Worm (Caenorhabditis elegans) whole organism, L2 larva: ENCODE data around the gene nhr-61.

Experiments
- C34F6.9 ChIP-seq: fragments of 150-350 bp; optimal IDR thresholded peaks from 2 replicates; lab custom pipeline; 2014; ENCODE audit warnings: missing biosample characterization, missing genetic modification characterization
- F13H6.1 ChIP-seq: sonication (generic microtip); optimal IDR thresholded peaks from 2 replicates; lab custom pipeline; 2016; ENCODE audit warnings: missing genetic modification characterization, missing compliant biosample characterization
- ZK546.5 ChIP-seq: sonication (generic microtip); optimal IDR thresholded peaks from 2 replicates; lab custom pipeline; 2017; ENCODE audit warnings: missing biosample characterization, missing genetic modification characterization
- alr-1 ChIP-seq: fragments of 150-350 bp; optimal IDR thresholded peaks from 2 replicates; lab custom pipeline; 2014; ENCODE audit warnings: missing biosample characterization, missing genetic modification characterization
- aly-2 ChIP-seq: fragments of 150-350 bp; optimal IDR thresholded peaks from 2 replicates; lab custom pipeline; 2014; ENCODE audit warnings: missing biosample characterization, missing genetic modification characterization
- ama-1 ChIP-seq: fragments of 150-350 bp; optimal IDR thresholded peaks from 2 replicates; lab custom pipeline; 2018; ENCODE audit warnings: inconsistent platforms
- blmp-1 ChIP-seq: sonication (generic microtip); optimal IDR thresholded peaks from 2 replicates; lab custom pipeline; 2017; ENCODE audit warnings: missing genetic modification characterization, mild to moderate bottlenecking, missing compliant biosample characterization, antibody characterized with exemption, moderate library complexity; ENCODE audit not compliant: insufficient read depth
- ceh-16 ChIP-seq: fragments of 150-350 bp; optimal IDR thresholded peaks from 2 replicates; lab custom pipeline; 2014; ENCODE audit warnings: missing biosample characterization, missing genetic modification characterization
- crh-2 ChIP-seq: sonication (generic microtip); optimal IDR thresholded peaks from 2 replicates; lab custom pipeline; 2017; ENCODE audit warnings: missing biosample characterization, missing genetic modification characterization
- dmd-4 ChIP-seq: sonication (generic microtip); optimal IDR thresholded peaks from 2 replicates; lab custom pipeline; 2017; ENCODE audit warnings: missing biosample characterization, missing genetic modification characterization
- egl-27 ChIP-seq: sonication (generic microtip); optimal IDR thresholded peaks from 3 replicates; lab custom pipeline; 2017; ENCODE audit warnings: missing biosample characterization, missing genetic modification reagents, missing genetic modification characterization
- elt-1 ChIP-seq: fragments of 150-350 bp; optimal IDR thresholded peaks from 2 replicates; lab custom pipeline; 2014; ENCODE audit warnings: missing biosample characterization, missing genetic modification characterization
- elt-3 ChIP-seq: sonication (generic microtip); optimal IDR thresholded peaks from 2 replicates; lab custom pipeline; 2017; ENCODE audit warnings: missing biosample characterization, missing genetic modification characterization
- fos-1 ChIP-seq: fragments of 150-350 bp; optimal IDR thresholded peaks from 2 replicates; lab custom pipeline; 2014; ENCODE audit warnings: missing biosample characterization, missing genetic modification characterization
- gmeb-1 ChIP-seq: fragments of 150-350 bp; optimal IDR thresholded peaks from 2 replicates; lab custom pipeline; 2014; ENCODE audit warnings: missing biosample characterization, missing genetic modification characterization
- lin-11 ChIP-seq: fragments of 150-350 bp; sonication (generic microtip); optimal IDR thresholded peaks from 2 replicates; lab custom pipeline; 2014; ENCODE audit warnings: missing biosample characterization, missing genetic modification characterization, inconsistent platforms, mixed read lengths
- lin-13 ChIP-seq: fragments of 150-350 bp; optimal IDR thresholded peaks from 2 replicates; lab custom pipeline; 2014; ENCODE audit warnings: missing biosample characterization, missing genetic modification reagents, missing genetic modification characterization
- lsy-2 ChIP-seq, 2 experiments: fragments of 150-350 bp in 1 of 2; sonication (generic microtip) in 1 of 2; optimal IDR thresholded peaks; 2 replicates each; lab custom pipeline; 2014 to 2017; ENCODE audit warnings: missing biosample characterization in 2 of 2, missing genetic modification characterization in 2 of 2
- mab-5 ChIP-seq: fragments of 150-350 bp; optimal IDR thresholded peaks from 2 replicates; lab custom pipeline; 2014; ENCODE audit warnings: missing biosample characterization, missing genetic modification characterization
- mbf-1 ChIP-seq: sonication (generic microtip); optimal IDR thresholded peaks from 2 replicates; lab custom pipeline; 2017; ENCODE audit warnings: missing biosample characterization, missing genetic modification characterization
- mdl-1 ChIP-seq, 2 experiments: fragments of 150-350 bp in 1 of 2; sonication (generic microtip) in 1 of 2; optimal IDR thresholded peaks; 2 replicates each; lab custom pipeline; 2017; ENCODE audit warnings: missing biosample characterization in 2 of 2, missing genetic modification characterization in 2 of 2
- nhr-11 ChIP-seq: fragments of 150-350 bp; optimal IDR thresholded peaks from 2 replicates; lab custom pipeline; 2014; ENCODE audit warnings: missing biosample characterization, missing genetic modification characterization
- nhr-12 ChIP-seq: fragments of 150-350 bp; optimal IDR thresholded peaks from 2 replicates; lab custom pipeline; 2014; ENCODE audit warnings: missing biosample characterization, missing genetic modification characterization
- nhr-129 ChIP-seq: fragments of 150-350 bp; optimal IDR thresholded peaks from 2 replicates; lab custom pipeline; 2014; ENCODE audit warnings: missing biosample characterization, missing genetic modification characterization
- nhr-21 ChIP-seq: fragments of 150-350 bp; optimal IDR thresholded peaks from 2 replicates; lab custom pipeline; 2014; ENCODE audit warnings: missing biosample characterization, missing genetic modification characterization
- nhr-237 ChIP-seq: fragments of 150-350 bp; optimal IDR thresholded peaks from 2 replicates; lab custom pipeline; 2014; ENCODE audit warnings: missing biosample characterization, missing genetic modification characterization
- nhr-25 ChIP-seq: fragments of 150-350 bp; sonication (generic microtip); optimal IDR thresholded peaks from 3 replicates; lab custom pipeline; 2014; ENCODE audit warnings: missing biosample characterization, missing genetic modification characterization
- nhr-6 ChIP-seq: fragments of 150-350 bp; optimal IDR thresholded peaks from 2 replicates; lab custom pipeline; 2014; ENCODE audit warnings: missing biosample characterization, missing genetic modification characterization
- sem-4 ChIP-seq: fragments of 150-350 bp; optimal IDR thresholded peaks from 2 replicates; lab custom pipeline; 2014; ENCODE audit warnings: missing biosample characterization, missing genetic modification reagents, missing genetic modification characterization
- sma-3 ChIP-seq: sonication (generic microtip); optimal IDR thresholded peaks from 2 replicates; lab custom pipeline; 2016; ENCODE audit warnings: missing genetic modification reagents, missing genetic modification characterization, missing compliant biosample characterization
- sma-9 ChIP-seq, 2 experiments: fragments of 150-350 bp in 1 of 2; sonication (generic microtip) in 1 of 2; optimal IDR thresholded peaks; 2 replicates each; lab custom pipeline; 2014 to 2016; ENCODE audit warnings: missing genetic modification characterization in 2 of 2, mild to moderate bottlenecking in 1 of 2, missing biosample characterization in 1 of 2, missing compliant biosample characterization in 1 of 2, missing genetic modification reagents in 1 of 2, moderate library complexity in 1 of 2
- snpc-4 ChIP-seq: fragments of 150-350 bp; optimal IDR thresholded peaks from 2 replicates; lab custom pipeline; 2014; ENCODE audit warnings: missing biosample characterization, missing genetic modification characterization
- unc-55 ChIP-seq: fragments of 150-350 bp; sonication (generic microtip); optimal IDR thresholded peaks from 3 replicates; lab custom pipeline; 2014; ENCODE audit warnings: missing biosample characterization, missing genetic modification reagents, missing genetic modification characterization
- zag-1 ChIP-seq: fragments of 150-350 bp; optimal IDR thresholded peaks from 2 replicates; lab custom pipeline; 2014; ENCODE audit warnings: missing biosample characterization, missing genetic modification characterization
- ztf-4 ChIP-seq: fragments of 150-350 bp; optimal IDR thresholded peaks from 2 replicates; lab custom pipeline; 2014; ENCODE audit warnings: missing biosample characterization, missing genetic modification characterization

Gene nhr-61

ce11 chrII:14820460-14820859, 2.1 kb upstream of the nhr-61 start:
- no peak for TF ChIP-seq sma-9 (GFP tag; optimal IDR thresholded peaks at IDR 0.05; lab: Kevin White, UChicago)
- TF ChIP-seq sma-9 (tag; optimal IDR thresholded peaks at IDR 0.05; lab: Kevin White, UChicago): no peak
- TF ChIP-seq fos-1 (tag; lab: Kevin White, UChicago): peak; percentile 54
- TF ChIP-seq elt-3: no peak
- peak; percentile 5 for TF ChIP-seq nhr-21 (tag; lab: Kevin White, UChicago)
- no peak for TF ChIP-seq ama-1 (lab: Kevin White, UChicago)
- peak; percentile 13 for TF ChIP-seq C34F6.9

ce11 chrII:14819258-14819985, 1.1 kb upstream of the nhr-61 start:
- TF ChIP-seq fos-1 (tag; lab: Kevin White, UChicago): peak; percentile 11
- no peak for TF ChIP-seq ZK546.5
- TF ChIP-seq, all 48 proteins: peak for 1

DNA sequence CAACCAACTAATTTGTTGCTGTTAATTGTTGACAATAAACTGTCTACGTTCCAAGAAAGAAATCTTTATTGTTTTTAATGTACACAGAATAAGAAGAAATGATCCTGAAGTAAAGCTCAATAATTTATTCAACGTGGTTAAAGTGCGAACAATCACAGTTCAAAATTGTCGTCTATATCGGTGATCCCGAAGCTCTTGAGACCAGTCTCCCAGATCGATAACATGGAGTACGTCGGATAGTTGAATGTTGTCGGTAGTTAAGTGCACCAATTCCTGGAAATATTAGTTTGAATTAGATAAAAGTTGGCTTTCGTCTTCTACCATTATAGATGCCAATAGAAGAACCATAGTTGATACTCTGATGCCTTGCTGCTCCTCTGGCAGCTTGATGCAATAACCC, 2.3 kb downstream of the nhr-61 start:
- TF ChIP-seq gmeb-1 (no peak), ama-1 (lab: Kevin White, UChicago) (no peak), lin-11 (tag; lab: Kevin White, UChicago) (no peak), elt-3 (no peak), ceh-16 (tag; lab: Kevin White, UChicago) (no peak), blmp-1 (tag; lab: Kevin White, UChicago) (no peak), nhr-11 (tag; lab: Kevin White, UChicago) (no peak), nhr-237 (no peak), dmd-4 (tag; lab: Kevin White, UChicago) (no peak)

DNA sequence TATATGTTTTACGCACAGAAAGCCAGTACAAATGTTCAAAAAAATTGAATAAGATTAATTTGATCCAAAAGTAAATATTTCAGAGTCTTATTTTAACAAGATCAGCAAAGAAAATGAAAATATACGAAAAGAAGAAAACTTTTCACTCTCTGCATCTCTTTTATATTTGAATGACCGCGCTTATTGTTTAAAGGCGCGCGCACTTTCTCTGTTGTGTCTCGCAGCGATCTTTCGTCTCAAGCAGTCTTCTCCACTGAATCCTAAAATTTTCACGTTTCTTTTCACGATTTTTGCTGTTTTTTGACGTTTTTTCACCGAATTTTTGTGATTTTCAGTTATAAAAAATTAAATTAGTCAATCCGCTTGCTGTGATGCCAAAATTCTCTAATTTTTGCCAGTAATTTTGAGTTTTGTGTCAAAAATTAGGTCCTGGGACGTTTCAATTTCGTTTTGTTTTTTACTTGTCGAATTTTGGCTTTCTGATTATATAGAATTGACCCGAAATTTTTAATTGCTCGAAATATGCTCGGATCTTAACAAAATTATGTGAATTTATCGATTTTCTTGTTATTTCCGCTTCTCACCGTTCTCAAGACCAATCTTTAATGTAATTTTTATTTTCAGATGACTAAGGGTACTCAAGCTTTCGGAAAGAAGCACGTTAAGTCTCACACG, 3.3 kb downstream of the nhr-61 start, which contains the start of gene W01D2.1:
TSS of gene W01D2.1 (plus strand) at position 625 of the 675 bp plus-strand sequence.
- TF ChIP-seq mdl-1 (tag; optimal IDR thresholded peaks at IDR 0.05; lab: Kevin White, UChicago) (no peak), sma-9 (GFP tag; optimal IDR thresholded peaks at IDR 0.05; lab: Kevin White, UChicago) (peak; percentile 39), sma-9 (tag; optimal IDR thresholded peaks at IDR 0.05; lab: Kevin White, UChicago) (no peak), unc-55 (GFP tag; lab: Kevin White, UChicago) (peak; percentile 95), F13H6.1 (tag; lab: Kevin White, UChicago) (peak; percentile 26), gmeb-1 (peak; percentile 88), lin-13 (GFP tag; lab: Kevin White, UChicago) (peak; percentile 52), snpc-4 (tag; lab: Kevin White, UChicago) (peak; percentile 77), lin-11 (tag; lab: Kevin White, UChicago) (peak; percentile 46), nhr-21 (tag; lab: Kevin White, UChicago) (peak; percentile 61), C34F6.9 (peak; percentile 80), ztf-4 (peak; percentile 48), elt-3 (no peak), mbf-1 (tag; lab: Kevin White, UChicago) (no peak), zag-1 (tag; lab: Kevin White, UChicago) (peak; percentile 26), ama-1 (lab: Kevin White, UChicago) (peak; percentile 7), nhr-6 (tag; lab: Kevin White, UChicago) (peak; percentile 36), nhr-11 (tag; lab: Kevin White, UChicago) (no peak), blmp-1 (tag; lab: Kevin White, UChicago) (peak; percentile 21), fos-1 (tag; lab: Kevin White, UChicago) (peak; percentile 27), crh-2 (tag; lab: Kevin White, UChicago) (peak; percentile 73), nhr-12 (no peak), egl-27 (tag; lab: Kevin White, UChicago) (no peak), nhr-25 (peak; percentile 62), nhr-129 (peak; percentile 70), aly-2 (no peak), sma-3 (GFP tag; lab: Kevin White, UChicago) (peak; percentile 35), lsy-2 (tag; optimal IDR thresholded peaks at IDR 0.05; lab: Kevin White, UChicago) (peak; percentile 47 to 86), alr-1 (tag; lab: Kevin White, UChicago) (no peak), mab-5 (tag; lab: Kevin White, UChicago) (peak; percentile 23), sem-4 (tag; lab: Kevin White, UChicago) (peak; percentile 36), elt-1 (tag; lab: Kevin White, UChicago) (no peak)
